Worm (Caenorhabditis elegans): ENCODE results near the gene fbxa-73.

ce11 chrIII:2245727-2246126 lies 7.5 kb upstream of the fbxa-73 start, which contains the start of gene srd-67:
- TF ChIP-seq Y116A8C.19 (tag; optimal IDR thresholded peaks at IDR 0.05; ENCODE audit: borderline replicate concordance) (no peak), lin-39 (tag; optimal IDR thresholded peaks at IDR 0.05) (no peak), lin-15B (tag; optimal IDR thresholded peaks at IDR 0.05) (no peak), xbp-1 (tag; optimal IDR thresholded peaks at IDR 0.05) (no peak), snpc-4 (tag; optimal IDR thresholded peaks at IDR 0.05) (no peak), pag-3 (tag; optimal IDR thresholded peaks at IDR 0.05; ENCODE audit: borderline replicate concordance, insufficient read depth) (no peak), sptf-1 (tag; optimal IDR thresholded peaks at IDR 0.05) (no peak), nhr-20 (tag; optimal IDR thresholded peaks at IDR 0.05) (no peak), isw-1 (GFP tag; IDR thresholded peaks at IDR 0.05) (no peak), alr-1 (tag; optimal IDR thresholded peaks at IDR 0.05; ENCODE audit: borderline replicate concordance) (no peak), mep-1 (tag; optimal IDR thresholded peaks at IDR 0.05) (no peak), nhr-11 (tag; optimal IDR thresholded peaks at IDR 0.05) (no peak), ceh-82 (tag; optimal IDR thresholded peaks at IDR 0.05) (no peak), tbx-2 (tag; optimal IDR thresholded peaks at IDR 0.05) (no peak)

Data from whole organism, L1 larva.